Fruit fly (Drosophila melanogaster): ENCODE data around the gene cpx.

cpx gene

DNA sequence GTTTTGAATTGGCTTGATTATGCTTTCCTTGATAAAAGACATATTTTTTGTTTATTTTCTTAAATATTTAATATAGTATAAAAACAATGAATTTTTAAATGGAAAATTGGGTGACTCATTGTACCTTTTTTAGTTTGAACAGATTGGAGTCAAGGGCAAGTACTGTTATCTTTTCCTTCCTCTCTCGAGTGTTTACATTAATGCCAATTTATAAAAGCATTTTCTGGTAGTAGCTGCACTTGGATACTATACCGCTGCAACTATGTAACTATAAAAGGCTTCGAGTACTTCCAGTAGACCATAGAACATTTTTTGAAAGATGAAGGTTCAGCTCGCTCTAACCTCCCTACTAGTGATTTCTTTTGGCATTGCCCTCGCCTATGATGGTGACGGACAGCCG is 54.8 kb downstream of the cpx start, which contains the start of gene CG14645:
TSS of gene CG14645 (plus strand) at position 301 of the 400 bp plus-strand sequence.
- TF ChIP-seq Dfd (GFP tag; optimal IDR thresholded peaks at IDR 0.05) = no peak
- no peak for TF ChIP-seq br (GFP tag; optimal IDR thresholded peaks at IDR 0.05)
- no peak for TF ChIP-seq dl (GFP tag; optimal IDR thresholded peaks at IDR 0.05; ENCODE audit: insufficient read depth in 1 of 2, partially characterized antibody in 2 of 2)
- TF ChIP-seq rgr (GFP tag; optimal IDR thresholded peaks at IDR 0.05) = no peak
- TF ChIP-seq dmrt93B (GFP tag; optimal IDR thresholded peaks at IDR 0.05) = no peak
- no peak for TF ChIP-seq Sp1 (GFP tag; optimal IDR thresholded peaks at IDR 0.05)
- TF ChIP-seq Hr83 (GFP tag; optimal IDR thresholded peaks at IDR 0.05; ENCODE audit: poor library complexity, severe bottlenecking) = no peak
- no peak for TF ChIP-seq Abd-B (GFP tag; optimal IDR thresholded peaks at IDR 0.05)
- no peak for TF ChIP-seq Mio (GFP tag; optimal IDR thresholded peaks at IDR 0.05)

DNA sequence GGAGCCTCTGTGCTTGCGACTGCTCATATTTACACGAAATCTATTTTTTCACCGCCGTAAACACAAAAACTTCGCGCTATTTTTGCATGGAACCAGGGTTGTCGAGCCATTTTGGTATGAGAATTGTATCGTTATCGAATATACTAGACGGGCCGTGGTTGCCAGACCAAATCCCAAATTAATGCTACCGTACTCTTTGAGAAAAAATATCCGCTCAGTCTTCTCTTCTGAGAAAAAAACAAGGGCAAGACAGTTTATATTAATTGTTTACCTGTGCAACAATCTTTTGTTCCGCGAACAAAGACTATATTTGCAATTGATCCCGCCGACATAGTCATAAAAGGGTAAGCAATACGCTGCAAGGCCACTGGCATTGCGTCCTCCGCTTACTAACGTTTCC is 57.6 kb downstream of the cpx start, which contains the start of the genes Skp2 and CG1103:
TSS of gene Skp2 (minus strand) at position 95 of the 400 bp plus-strand sequence.
TSS of gene CG1103 (plus strand) at position 176 of the 400 bp plus-strand sequence.
- TF ChIP-seq br (GFP tag; optimal IDR thresholded peaks at IDR 0.05) (no peak), Sp1 (GFP tag; optimal IDR thresholded peaks at IDR 0.05) (no peak), tai (GFP tag; optimal IDR thresholded peaks at IDR 0.05) (no peak), Hr83 (GFP tag; optimal IDR thresholded peaks at IDR 0.05; ENCODE audit: poor library complexity, severe bottlenecking) (no peak), Hnf4 (GFP tag; optimal IDR thresholded peaks at IDR 0.05) (no peak), jim (GFP tag; optimal IDR thresholded peaks at IDR 0.05) (no peak), N (GFP tag; optimal IDR thresholded peaks at IDR 0.05) (no peak), fru (GFP tag; optimal IDR thresholded peaks at IDR 0.05) (no peak), Dfd (GFP tag; optimal IDR thresholded peaks at IDR 0.05) (no peak), foxo (GFP tag; optimal IDR thresholded peaks at IDR 0.05) (no peak), GATAd (GFP tag; optimal IDR thresholded peaks at IDR 0.05) (no peak), h (GFP tag; optimal IDR thresholded peaks at IDR 0.05) (no peak), HLH106 (tag; optimal IDR thresholded peaks at IDR 0.05) (no peak)

DNA sequence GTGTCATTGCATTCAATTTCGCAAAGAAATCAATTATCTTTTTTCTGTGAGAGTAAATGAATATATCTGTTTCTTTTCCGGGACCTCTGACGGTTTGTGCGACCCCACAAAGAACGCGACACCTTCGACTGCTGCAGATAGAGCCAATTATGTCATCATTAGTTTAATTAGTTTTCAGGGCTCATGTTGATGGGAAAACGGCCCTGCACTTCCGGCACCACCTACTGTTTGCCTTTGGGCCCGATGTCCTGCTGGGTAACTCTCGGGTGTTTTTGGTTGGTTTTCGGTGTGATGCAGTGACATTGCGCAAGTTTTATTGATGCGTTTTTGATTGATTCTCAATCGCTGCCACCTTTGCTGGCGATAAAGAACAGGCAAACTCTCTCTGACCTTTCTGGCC is 60.2 kb downstream of the cpx start:
- TF ChIP-seq GATAd (GFP tag; optimal IDR thresholded peaks at IDR 0.05) = no peak
- TF ChIP-seq pan (optimal IDR thresholded peaks at IDR 0.05) = no peak
- no peak for TF ChIP-seq Hr78 (GFP tag; optimal IDR thresholded peaks at IDR 0.05)
- TF ChIP-seq CrebA (GFP tag; optimal IDR thresholded peaks at IDR 0.05; ENCODE audit: borderline replicate concordance) = no peak
- no peak for TF ChIP-seq Hr83 (GFP tag; optimal IDR thresholded peaks at IDR 0.05; ENCODE audit: poor library complexity, severe bottlenecking)
- no peak for TF ChIP-seq tai (GFP tag; optimal IDR thresholded peaks at IDR 0.05)
- TF ChIP-seq Vsx2 (GFP tag; optimal IDR thresholded peaks at IDR 0.05; ENCODE audit: partially characterized antibody) = no peak

DNA sequence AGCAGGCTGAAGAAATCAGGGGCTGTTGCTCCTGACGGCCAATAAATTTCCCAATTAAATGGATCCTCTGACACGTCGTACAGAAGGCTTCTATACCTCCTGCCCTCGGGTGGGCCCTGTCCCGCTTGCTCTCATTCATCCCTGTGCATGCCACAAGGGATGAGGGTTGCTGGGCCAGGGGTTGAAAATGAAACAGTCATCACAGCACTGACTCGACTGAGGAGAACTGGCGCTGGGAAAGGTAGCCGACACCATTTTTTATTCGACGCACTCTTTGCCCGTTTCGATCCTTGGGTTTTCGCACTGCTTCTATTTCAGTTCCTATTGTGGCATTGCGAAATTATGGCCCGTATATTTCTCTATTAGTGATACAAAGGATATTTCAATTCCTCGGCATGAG is 61.2 kb downstream of the cpx start:
- no peak for TF ChIP-seq Hr83 (GFP tag; optimal IDR thresholded peaks at IDR 0.05; ENCODE audit: poor library complexity, severe bottlenecking)
- TF ChIP-seq br (GFP tag; optimal IDR thresholded peaks at IDR 0.05) = no peak
- no peak for TF ChIP-seq Dif (GFP tag; optimal IDR thresholded peaks at IDR 0.05; ENCODE audit: partially characterized antibody)
- TF ChIP-seq Sp1 (GFP tag; optimal IDR thresholded peaks at IDR 0.05) = no peak
- TF ChIP-seq dmrt93B (GFP tag; optimal IDR thresholded peaks at IDR 0.05) = no peak
- TF ChIP-seq Hnf4 (GFP tag; optimal IDR thresholded peaks at IDR 0.05) = no peak
- no peak for TF ChIP-seq Myc (optimal IDR thresholded peaks at IDR 0.05)
- TF ChIP-seq GATAd (GFP tag; optimal IDR thresholded peaks at IDR 0.05) = no peak
- no peak for TF ChIP-seq dsf (GFP tag; optimal IDR thresholded peaks at IDR 0.05; ENCODE audit: borderline replicate concordance)
- TF ChIP-seq woc (GFP tag; optimal IDR thresholded peaks at IDR 0.05) = no peak
- TF ChIP-seq h (GFP tag; optimal IDR thresholded peaks at IDR 0.05) = no peak
- TF ChIP-seq tai (GFP tag; optimal IDR thresholded peaks at IDR 0.05) = no peak
- TF ChIP-seq Jra (GFP tag; optimal IDR thresholded peaks at IDR 0.05) = no peak
- TF ChIP-seq fru (GFP tag; optimal IDR thresholded peaks at IDR 0.05) = no peak

DNA sequence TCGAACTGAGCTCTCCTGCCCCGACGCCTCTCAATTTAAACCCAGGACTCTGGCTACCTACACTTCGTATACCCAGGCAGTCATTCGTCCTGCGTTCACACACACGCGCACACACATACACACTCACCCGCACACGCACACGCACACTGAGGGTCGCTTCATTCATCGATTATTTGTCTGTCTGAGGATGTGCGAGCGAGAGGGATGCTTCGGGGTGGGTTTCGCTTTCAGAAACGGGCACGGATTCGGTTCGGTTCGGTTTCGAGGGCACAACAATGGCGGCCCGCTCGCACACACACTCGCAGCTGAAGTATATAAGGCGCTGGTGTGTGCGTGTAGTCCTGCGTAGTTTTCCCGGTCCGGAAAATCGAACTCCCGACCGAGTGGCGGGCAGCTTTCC is 66.6 kb downstream of the cpx start, which contains the start of gene hkb:
TSS of gene hkb (minus strand) at position 11 of the 400 bp plus-strand sequence.
- TF ChIP-seq Dfd (GFP tag; optimal IDR thresholded peaks at IDR 0.05) = peak; percentile 2
- no peak for TF ChIP-seq dl (GFP tag; optimal IDR thresholded peaks at IDR 0.05; ENCODE audit: insufficient read depth in 1 of 2, partially characterized antibody in 2 of 2)

DNA sequence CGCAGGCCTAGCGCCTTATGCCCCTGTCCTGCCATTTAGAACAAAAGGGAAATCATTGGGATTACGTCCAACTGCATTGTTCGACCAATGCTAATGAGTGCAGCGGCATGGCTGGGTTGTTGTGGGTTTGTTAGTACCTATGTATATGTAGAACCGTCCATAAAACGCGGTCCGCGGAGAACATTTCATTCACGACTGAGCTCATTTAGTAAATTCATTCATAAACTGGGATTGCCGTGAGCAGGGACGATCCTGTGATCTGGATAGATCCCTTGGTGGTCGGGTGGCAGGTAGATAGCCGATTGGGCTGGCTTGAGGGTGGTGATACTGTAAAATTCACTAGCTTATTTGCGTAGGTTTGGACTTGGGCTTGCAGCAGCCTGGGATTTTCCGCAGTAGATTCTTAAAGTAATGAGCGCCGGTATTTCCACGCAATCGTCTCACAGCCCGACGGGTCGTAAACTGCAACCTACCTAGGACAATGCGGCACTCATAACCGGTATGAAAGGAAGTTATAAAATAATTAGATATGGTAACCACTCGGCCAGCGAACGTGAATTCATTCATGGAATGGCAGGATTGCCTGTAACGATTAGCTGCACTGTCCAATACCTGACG is 68.3 kb downstream of the cpx start:
- TF ChIP-seq rgr (GFP tag; optimal IDR thresholded peaks at IDR 0.05) = no peak
- no peak for TF ChIP-seq sv (GFP tag; optimal IDR thresholded peaks at IDR 0.05)
- TF ChIP-seq CG32264 (GFP tag; optimal IDR thresholded peaks at IDR 0.05) = no peak
- TF ChIP-seq br (GFP tag; optimal IDR thresholded peaks at IDR 0.05) = no peak
- no peak for TF ChIP-seq CrebA (GFP tag; optimal IDR thresholded peaks at IDR 0.05; ENCODE audit: borderline replicate concordance)
- TF ChIP-seq pan (optimal IDR thresholded peaks at IDR 0.05) = no peak
- TF ChIP-seq usp (GFP tag; optimal IDR thresholded peaks at IDR 0.05) = no peak
- TF ChIP-seq Dfd (GFP tag; optimal IDR thresholded peaks at IDR 0.05) = no peak
- TF ChIP-seq Rel (GFP tag; optimal IDR thresholded peaks at IDR 0.05) = no peak
- no peak for TF ChIP-seq Rel (tag; optimal IDR thresholded peaks at IDR 0.05)
- TF ChIP-seq psq (GFP tag; optimal IDR thresholded peaks at IDR 0.05) = no peak
- TF ChIP-seq dl (GFP tag; optimal IDR thresholded peaks at IDR 0.05; ENCODE audit: insufficient read depth in 1 of 2, partially characterized antibody in 2 of 2) = no peak
- no peak for TF ChIP-seq CG9705 (GFP tag; optimal IDR thresholded peaks at IDR 0.05)
- no peak for TF ChIP-seq jim (GFP tag; optimal IDR thresholded peaks at IDR 0.05)

All from whole organism, wandering third instar larva.